Worm (Caenorhabditis elegans) whole organism, L2 larva: ENCODE measurements around the gene col-168.

Source experiments
- nhr-12 ChIP-seq: fragments of 150-350 bp; optimal IDR thresholded peaks from 2 replicates; lab custom pipeline; 2014; ENCODE audit warnings: missing biosample characterization, missing genetic modification characterization
- nhr-23 ChIP-seq: fragments of 150-350 bp; optimal IDR thresholded peaks from 2 replicates; lab custom pipeline; 2014; ENCODE audit warnings: missing biosample characterization, missing genetic modification reagents, missing genetic modification characterization
- ztf-4 ChIP-seq: fragments of 150-350 bp; optimal IDR thresholded peaks from 2 replicates; lab custom pipeline; 2014; ENCODE audit warnings: missing biosample characterization, missing genetic modification characterization

- TF ChIP-seq nhr-23 (tag; lab: Kevin White, UChicago): no peak
- no peak for TF ChIP-seq nhr-12
- TF ChIP-seq ztf-4 (tag; lab: Kevin White, UChicago): no peak
Measured at ce11 chrX:6276701-6277100, 49.5 kb upstream of the col-168 start.
